Worm (Caenorhabditis elegans) whole organism, L4 larva: ENCODE results near the gene F40F9.3.

Source experiments
- T20F7.1 ChIP-seq: fragments of 200-800 bp; sonication (Bioruptor generic); optimal IDR thresholded peaks from 2 replicates; lab custom pipeline; 2018; ENCODE audit warnings: mild to moderate bottlenecking, missing genetic modification characterization, missing compliant biosample characterization
- Y5F2A.4 ChIP-seq: fragments of 200-800 bp; sonication (Bioruptor generic); optimal IDR thresholded peaks from 2 replicates; lab custom pipeline; 2018; ENCODE audit warnings: mild to moderate bottlenecking, missing genetic modification characterization, missing compliant biosample characterization
- aha-1 ChIP-seq: fragments of 150-350 bp; peaks from one replicate; lab custom pipeline; 2014; ENCODE audit warnings: missing biosample characterization, missing genetic modification characterization
- ceh-28 ChIP-seq: fragments of 150-350 bp; optimal IDR thresholded peaks from 2 replicates; lab custom pipeline; 2014; ENCODE audit warnings: missing biosample characterization, missing genetic modification reagents, missing genetic modification characterization
- ceh-44 ChIP-seq: fragments of 200-800 bp; sonication (Bioruptor generic); IDR thresholded peaks from 2 replicates; pipeline ENCODE4 v1.3.6; 2022; ENCODE audit warnings: missing genetic modification reagents, missing genetic modification characterization, missing compliant biosample characterization
- ces-1 ChIP-seq: fragments of 150-350 bp; sonication (generic microtip); optimal IDR thresholded peaks from 4 replicates; lab custom pipeline; 2014; ENCODE audit warnings: missing biosample characterization, missing genetic modification reagents, missing genetic modification characterization
- ctbp-1 ChIP-seq: fragments of 200-800 bp; sonication (Bioruptor generic); IDR thresholded peaks from 2 replicates; pipeline ENCODE4 v1.3.6; 2022; ENCODE audit warnings: missing genetic modification reagents, missing genetic modification characterization, missing compliant biosample characterization
- daf-12 ChIP-seq: fragments of 150-350 bp; optimal IDR thresholded peaks from 2 replicates; lab custom pipeline; 2014; ENCODE audit warnings: missing biosample characterization, missing genetic modification reagents, missing genetic modification characterization
- daf-16 ChIP-seq, 3 experiments: sonication (generic microtip); optimal IDR thresholded peaks; 2 replicates each; lab custom pipeline; 2016 to 2017; ENCODE audit warnings: missing genetic modification characterization in 3 of 3, missing genetic modification reagents in 3 of 3, mild to moderate bottlenecking in 2 of 3, missing compliant biosample characterization in 2 of 3, missing biosample characterization in 1 of 3, moderate library complexity in 1 of 3
- daf-8 ChIP-seq: fragments of 200-800 bp; sonication (Bioruptor generic); IDR thresholded peaks from 2 replicates; pipeline ENCODE4 v1.3.6; 2022; ENCODE audit warnings: missing genetic modification characterization, missing compliant biosample characterization
- dmd-6 ChIP-seq: fragments of 200-800 bp; sonication (Bioruptor generic); IDR thresholded peaks from 2 replicates; pipeline ENCODE4 v1.3.6; 2022; ENCODE audit warnings: missing genetic modification reagents, missing genetic modification characterization, missing compliant biosample characterization
- duxl-1 ChIP-seq: sonication (generic microtip); optimal IDR thresholded peaks from 2 replicates; lab custom pipeline; 2016; ENCODE audit warnings: mild to moderate bottlenecking, missing genetic modification characterization, moderate library complexity, missing compliant biosample characterization; ENCODE audit not compliant: poor library complexity
- dve-1 ChIP-seq: sonication (generic microtip); optimal IDR thresholded peaks from 2 replicates; lab custom pipeline; 2017; ENCODE audit warnings: antibody characterized with exemption, mild to moderate bottlenecking, missing genetic modification characterization, missing compliant biosample characterization; ENCODE audit not compliant: insufficient read depth
- egl-27 ChIP-seq: sonication (generic microtip); optimal IDR thresholded peaks from 3 replicates; lab custom pipeline; 2017; ENCODE audit warnings: missing biosample characterization, missing genetic modification reagents, missing genetic modification characterization
- egl-43 ChIP-seq: fragments of 200-800 bp; sonication (Bioruptor generic); IDR thresholded peaks from 2 replicates; pipeline ENCODE4 v1.3.6; 2022; ENCODE audit warnings: missing genetic modification reagents, missing genetic modification characterization, missing compliant biosample characterization
- fkh-10 ChIP-seq: fragments of 150-350 bp; optimal IDR thresholded peaks from 2 replicates; lab custom pipeline; 2014; ENCODE audit warnings: missing biosample characterization, missing genetic modification reagents, missing genetic modification characterization
- gei-8 ChIP-seq: fragments of 200-800 bp; sonication (Bioruptor generic); optimal IDR thresholded peaks from 2 replicates; lab custom pipeline; 2018; ENCODE audit warnings: mild to moderate bottlenecking, missing genetic modification characterization, missing compliant biosample characterization
- hif-1 ChIP-seq, 2 experiments: sonication (generic microtip); optimal IDR thresholded peaks; 2 replicates each; lab custom pipeline; 2016 to 2017; ENCODE audit warnings: missing compliant biosample characterization in 2 of 2, missing genetic modification characterization in 2 of 2, missing genetic modification reagents in 2 of 2, missing genotype in 2 of 2, mild to moderate bottlenecking in 1 of 2
- hlh-30 ChIP-seq: sonication (generic microtip); optimal IDR thresholded peaks from 2 replicates; lab custom pipeline; 2017; ENCODE audit warnings: antibody characterized with exemption, mild to moderate bottlenecking, missing genetic modification characterization, missing compliant biosample characterization; ENCODE audit not compliant: insufficient read depth
- hmg-1.1 ChIP-seq: fragments of 200-800 bp; sonication (Bioruptor generic); IDR thresholded peaks from 2 replicates; pipeline ENCODE4 v1.3.6; 2022; ENCODE audit warnings: missing genetic modification reagents, missing genetic modification characterization, missing compliant biosample characterization
- lim-7 ChIP-seq: fragments of 200-800 bp; sonication (Bioruptor generic); IDR thresholded peaks from 2 replicates; pipeline ENCODE4 v1.3.6; 2022; ENCODE audit warnings: missing genetic modification characterization, missing compliant biosample characterization
- lin-39 ChIP-seq: fragments of 150-350 bp; optimal IDR thresholded peaks from 2 replicates; lab custom pipeline; 2014; ENCODE audit warnings: missing biosample characterization, missing genetic modification reagents, missing genetic modification characterization
- lsy-2 ChIP-seq, 2 experiments: fragments of 150-350 bp in 1 of 2; sonication (generic microtip) in 1 of 2; optimal IDR thresholded peaks; 2 replicates each; lab custom pipeline; 2014 to 2017; ENCODE audit warnings: missing biosample characterization in 2 of 2, missing genetic modification characterization in 2 of 2
- mdl-1 ChIP-seq, 2 experiments: fragments of 150-350 bp in 1 of 2; sonication (generic microtip) in 1 of 2; optimal IDR thresholded peaks; 2 replicates each; lab custom pipeline; 2014 to 2017; ENCODE audit warnings: missing biosample characterization in 2 of 2, missing genetic modification characterization in 2 of 2
- mep-1 ChIP-seq: fragments of 150-350 bp; sonication (generic microtip); optimal IDR thresholded peaks from 3 replicates; lab custom pipeline; 2014; ENCODE audit warnings: missing biosample characterization, missing genetic modification characterization
- mxl-2 ChIP-seq: fragments of 200-800 bp; sonication (Bioruptor generic); conservative IDR thresholded peaks from 2 replicates; pipeline ENCODE4 v1.3.6; 2022; ENCODE audit warnings: missing genetic modification reagents, missing genetic modification characterization, missing compliant biosample characterization
- mxl-3 ChIP-seq: fragments of 200-800 bp; sonication (Bioruptor generic); optimal IDR thresholded peaks from 2 replicates; lab custom pipeline; 2018; ENCODE audit warnings: mild to moderate bottlenecking, missing genetic modification characterization, missing compliant biosample characterization
- nhr-237 ChIP-seq: sonication (generic microtip); optimal IDR thresholded peaks from 2 replicates; lab custom pipeline; 2017; ENCODE audit warnings: missing biosample characterization, missing genetic modification characterization
- nhr-25 ChIP-seq: sonication (generic microtip); optimal IDR thresholded peaks from 2 replicates; lab custom pipeline; 2017; ENCODE audit warnings: missing genetic modification characterization, mild to moderate bottlenecking, missing compliant biosample characterization, antibody characterized with exemption, moderate library complexity, borderline replicate concordance; ENCODE audit not compliant: insufficient read depth
- nhr-28 ChIP-seq: fragments of 150-350 bp; optimal IDR thresholded peaks from 2 replicates; lab custom pipeline; 2014; ENCODE audit warnings: missing biosample characterization, missing genetic modification characterization
- nhr-41 ChIP-seq: fragments of 200-800 bp; sonication (Bioruptor generic); IDR thresholded peaks from 2 replicates; pipeline ENCODE4 v1.3.6; 2022; ENCODE audit warnings: missing genetic modification reagents, missing genetic modification characterization, missing compliant biosample characterization
- nhr-48 ChIP-seq: sonication (generic microtip); optimal IDR thresholded peaks from 2 replicates; lab custom pipeline; 2016; ENCODE audit warnings: mild to moderate bottlenecking, missing genetic modification characterization, missing compliant biosample characterization
- pqm-1 ChIP-seq: sonication (generic microtip); optimal IDR thresholded peaks from 2 replicates; lab custom pipeline; 2017; ENCODE audit warnings: missing biosample characterization, missing genetic modification characterization
- rbr-2 ChIP-seq: sonication (generic microtip); optimal IDR thresholded peaks from 2 replicates; lab custom pipeline; 2016; ENCODE audit warnings: missing genotype, missing genetic modification characterization, missing compliant biosample characterization
- saeg-2 ChIP-seq: fragments of 200-800 bp; sonication (Bioruptor generic); IDR thresholded peaks from 2 replicates; pipeline ENCODE4 v1.3.6; 2022; ENCODE audit warnings: missing genetic modification reagents, missing genetic modification characterization, missing compliant biosample characterization
- set-16 ChIP-seq: fragments of 200-800 bp; sonication (Bioruptor generic); IDR thresholded peaks from 2 replicates; pipeline ENCODE4 v1.3.6; 2022; ENCODE audit warnings: missing genetic modification reagents, missing genetic modification characterization, missing compliant biosample characterization
- spr-3 ChIP-seq: fragments of 200-800 bp; sonication (Bioruptor generic); optimal IDR thresholded peaks from 2 replicates; lab custom pipeline; 2018; ENCODE audit warnings: mild to moderate bottlenecking, missing genetic modification characterization, missing compliant biosample characterization
- tra-1 ChIP-seq: fragments of 200-800 bp; sonication (Bioruptor generic); IDR thresholded peaks from 2 replicates; pipeline ENCODE4 v1.3.6; 2022; ENCODE audit warnings: missing genetic modification reagents, missing genetic modification characterization, missing compliant biosample characterization
- unc-62 ChIP-seq, 3 experiments: fragments of 150-350 bp in 1 of 3; sonication (generic microtip); optimal IDR thresholded peaks in 2 of 3; peaks in 1 of 3; 1 replicate in 1 of 3; 2 replicates in 2 of 3; lab custom pipeline; 2014 to 2017; ENCODE audit warnings: missing biosample characterization in 3 of 3, missing genetic modification characterization in 3 of 3, missing genetic modification reagents in 3 of 3, missing genotype in 1 of 3
- zip-11 ChIP-seq: fragments of 200-800 bp; sonication (Bioruptor generic); IDR thresholded peaks from 2 replicates; pipeline ENCODE4 v1.3.6; 2022; ENCODE audit warnings: missing genetic modification characterization, missing compliant biosample characterization
- zip-2 ChIP-seq: fragments of 150-350 bp; optimal IDR thresholded peaks from 2 replicates; lab custom pipeline; 2014; ENCODE audit warnings: missing biosample characterization, missing genetic modification characterization

The F40F9.3 gene

DNA sequence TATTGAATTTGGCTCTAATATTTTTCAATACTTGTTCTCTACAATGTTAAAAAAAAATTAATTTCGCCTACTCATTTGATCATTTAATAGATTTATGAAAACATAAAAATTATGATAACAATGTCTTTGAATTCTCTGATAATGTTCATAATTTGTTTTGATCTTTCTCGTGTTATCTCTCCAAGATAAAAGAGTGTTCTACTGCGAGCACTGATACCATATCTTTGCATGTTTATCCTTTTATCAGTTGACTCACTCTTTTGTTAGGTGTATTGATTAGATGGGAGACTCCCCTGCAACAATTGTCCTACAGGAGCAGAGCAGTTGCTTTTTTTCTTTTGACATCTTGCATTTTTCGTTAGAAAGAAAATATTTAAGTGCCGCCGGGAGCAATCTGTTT lies 15.8 kb upstream of the F40F9.3 start:
- TF ChIP-seq nhr-41: no peak
- no peak for TF ChIP-seq T20F7.1 (GFP tag; lab: Kevin White, UChicago)
- no peak for TF ChIP-seq duxl-1
- TF ChIP-seq dve-1: peak; percentile 8

DNA sequence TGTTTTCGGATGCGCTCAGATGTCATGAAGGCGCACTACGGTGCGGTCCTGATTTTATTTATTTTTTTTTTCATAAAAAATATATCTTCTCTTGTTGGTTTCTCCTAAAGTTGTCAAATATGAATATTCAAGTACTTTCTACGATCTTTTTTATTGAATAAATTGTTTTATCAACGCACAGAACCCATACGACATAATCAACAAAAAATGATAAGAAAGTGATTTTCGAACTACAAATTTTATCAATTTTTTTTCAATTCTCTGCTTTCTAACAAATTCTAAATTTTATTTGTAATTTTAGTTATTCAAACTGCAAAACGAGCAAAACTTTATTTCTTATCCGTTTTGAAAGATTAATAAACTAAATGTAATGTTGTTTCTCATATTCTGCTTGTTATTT lies 13.1 kb upstream of the F40F9.3 start:
- TF ChIP-seq mxl-3 (GFP tag; lab: Kevin White, UChicago) (no peak), nhr-28 (tag; lab: Kevin White, UChicago) (peak; percentile 37), pqm-1 (tag; lab: Kevin White, UChicago) (peak; percentile 82), daf-16 (GFP tag; optimal IDR thresholded peaks at IDR 0.05; lab: Kevin White, UChicago) (no peak), daf-16 (tag; optimal IDR thresholded peaks at IDR 0.05; lab: Kevin White, UChicago) (peak; percentile 67)

DNA sequence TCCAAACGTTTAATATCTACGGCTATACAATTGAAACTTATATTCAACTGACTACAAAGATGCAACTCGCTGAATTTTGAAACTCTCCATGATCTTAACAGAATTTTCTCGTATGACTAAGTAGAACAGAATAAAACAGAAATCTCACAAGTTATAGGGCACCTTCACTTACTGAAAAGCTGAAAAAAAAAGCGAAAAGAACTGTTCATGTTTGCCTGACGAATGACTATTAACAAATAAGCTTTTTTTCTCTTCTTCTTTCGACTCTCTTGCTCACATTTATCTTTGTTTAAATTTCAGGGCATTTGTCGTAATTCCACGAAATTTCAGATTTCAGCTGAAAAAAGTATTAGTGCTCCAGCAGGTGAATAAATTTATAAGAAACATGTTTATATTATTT lies 12.3 kb upstream of the F40F9.3 start, which contains the start of gene xbx-6:
TSS of gene xbx-6 (plus strand) at position 301 of the 400 bp plus-strand sequence.
- peak in 1 of 2 experiments; percentile 34 for TF ChIP-seq unc-62 (GFP tag; optimal IDR thresholded peaks at IDR 0.05 in 1 of 2; lab: Kevin White, UChicago)
- TF ChIP-seq unc-62 (tag; optimal IDR thresholded peaks at IDR 0.05; lab: Kevin White, UChicago): no peak
- TF ChIP-seq nhr-48 (tag; lab: Kevin White, UChicago): no peak
- TF ChIP-seq mxl-2 (GFP tag; lab: Robert Waterston, UW): no peak

DNA sequence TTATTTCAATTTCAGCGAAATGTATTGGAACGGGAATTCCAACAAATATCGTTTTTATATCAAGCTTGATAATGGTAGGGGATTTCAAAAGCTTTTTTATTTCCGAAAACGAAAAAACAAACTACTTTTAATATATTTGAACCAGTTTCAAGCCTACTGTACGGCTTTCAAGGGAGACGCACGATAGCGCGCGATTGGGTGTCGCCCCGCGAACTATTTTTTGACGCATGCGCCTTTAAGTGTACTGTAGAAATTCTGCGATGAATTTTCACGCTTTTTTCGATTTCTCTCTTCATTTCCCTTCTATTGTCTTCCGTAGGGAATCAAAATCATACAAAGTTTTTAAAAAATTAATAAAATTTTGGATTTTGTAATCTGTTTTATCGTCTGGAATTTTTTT lies 11.5 kb upstream of the F40F9.3 start:
- TF ChIP-seq zip-11 (GFP tag; lab: Robert Waterston, UW) (no peak), lin-39 (tag; lab: Kevin White, UChicago) (no peak)

DNA sequence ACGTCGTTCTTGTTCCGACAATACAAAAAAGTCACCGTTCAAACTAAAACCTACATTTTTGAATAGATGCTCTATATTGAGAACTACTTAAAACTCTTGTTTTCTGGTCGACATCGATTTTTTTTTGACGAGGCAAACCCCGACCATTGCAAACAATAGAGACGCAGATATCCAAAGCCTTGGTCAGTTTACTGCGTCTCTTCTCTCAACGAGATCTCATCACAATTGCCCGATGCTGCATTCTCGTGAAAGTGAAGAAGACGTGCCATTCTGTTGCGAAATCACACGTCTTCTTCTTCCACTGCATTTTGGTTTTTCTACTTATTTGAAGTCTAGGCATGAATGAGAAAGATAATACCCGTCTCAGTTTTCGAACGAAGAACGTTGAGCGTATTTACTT lies 10.6 kb upstream of the F40F9.3 start:
- TF ChIP-seq dmd-6 (GFP tag; lab: Robert Waterston, UW): no peak
- TF ChIP-seq spr-3: no peak
- peak; percentile 11 for TF ChIP-seq dve-1
- TF ChIP-seq mxl-2 (GFP tag; lab: Robert Waterston, UW): no peak
- no peak for TF ChIP-seq Y5F2A.4
- peak; percentile 85 for TF ChIP-seq hlh-30 (tag; lab: Kevin White, UChicago)
- TF ChIP-seq nhr-28 (tag; lab: Kevin White, UChicago): peak; percentile 44
- TF ChIP-seq mep-1 (tag; lab: Kevin White, UChicago): peak; percentile 66
- no peak for TF ChIP-seq lim-7
- TF ChIP-seq aha-1: peak; percentile 26
- no peak for TF ChIP-seq ces-1
- no peak for TF ChIP-seq daf-8 (GFP tag; lab: Robert Waterston, UW)
- no peak for TF ChIP-seq gei-8 (GFP tag; lab: Kevin White, UChicago)
- no peak for TF ChIP-seq daf-12 (tag; lab: Kevin White, UChicago)
- no peak for TF ChIP-seq lsy-2 (tag; optimal IDR thresholded peaks at IDR 0.05; lab: Kevin White, UChicago)
- TF ChIP-seq mdl-1 (tag; optimal IDR thresholded peaks at IDR 0.05; lab: Kevin White, UChicago): peak; percentile 42 to 53
- no peak for TF ChIP-seq hif-1 (tag; optimal IDR thresholded peaks at IDR 0.05; lab: Kevin White, UChicago)
- TF ChIP-seq rbr-2 (tag; lab: Kevin White, UChicago): peak; percentile 27
- TF ChIP-seq set-16 (GFP tag; lab: Robert Waterston, UW): no peak
- TF ChIP-seq zip-2 (tag; lab: Kevin White, UChicago): no peak
- TF ChIP-seq saeg-2: no peak
- TF ChIP-seq tra-1 (GFP tag; lab: Robert Waterston, UW): no peak
- TF ChIP-seq nhr-237: no peak
- TF ChIP-seq egl-27 (tag; lab: Kevin White, UChicago): no peak
- 0 out of 2 replicates have a peak, but pooled peaks have one; percentile 56 for TF ChIP-seq hmg-1.1
- no peak for TF ChIP-seq nhr-25
- TF ChIP-seq unc-62 (GFP tag; optimal IDR thresholded peaks at IDR 0.05 in 1 of 2; lab: Kevin White, UChicago): peak in 1 of 2 experiments; percentile 63
- TF ChIP-seq unc-62 (tag; optimal IDR thresholded peaks at IDR 0.05; lab: Kevin White, UChicago): no peak
- TF ChIP-seq ceh-28 (tag; lab: Kevin White, UChicago): peak; percentile 43
- TF ChIP-seq ceh-44 (GFP tag; lab: Robert Waterston, UW): no peak
- no peak for TF ChIP-seq ctbp-1 (GFP tag; lab: Robert Waterston, UW)
- TF ChIP-seq fkh-10 (GFP tag; lab: Kevin White, UChicago): peak; percentile 8
- no peak for TF ChIP-seq egl-43 (GFP tag; lab: Robert Waterston, UW)
- peak; percentile 7 for TF ChIP-seq mxl-3 (GFP tag; lab: Kevin White, UChicago)
